Fruit fly (Drosophila melanogaster): ENCODE data around the gene CG15772.

Gene CG15772

dm6 chrX:5754837-5755828 is 3.1 kb downstream of the CG15772 start, which contains the start of the genes lin-52 and CG15771:
Gene lin-52 (minus strand): TSS chrX:5754958.
Gene CG15771 (plus strand): TSS chrX:5755574.
- TF ChIP-seq Myc (optimal IDR thresholded peaks at IDR 0.05), result no peak
- TF ChIP-seq h (optimal IDR thresholded peaks at IDR 0.05), result no peak

- no peak for TF ChIP-seq ttk (optimal IDR thresholded peaks at IDR 0.05)
- no peak for TF ChIP-seq h (optimal IDR thresholded peaks at IDR 0.05)
- TF ChIP-seq insv (optimal IDR thresholded peaks at IDR 0.05), result no peak
- TF ChIP-seq Myc (optimal IDR thresholded peaks at IDR 0.05), result no peak
Measured at dm6 chrX:5756146-5756545, 4.1 kb downstream of the CG15772 start.

- TF ChIP-seq Sin3A (optimal IDR thresholded peaks at IDR 0.05), result no peak
- no peak for TF ChIP-seq ttk (optimal IDR thresholded peaks at IDR 0.05)
- no peak for TF ChIP-seq h (optimal IDR thresholded peaks at IDR 0.05)
- no peak for TF ChIP-seq insv (optimal IDR thresholded peaks at IDR 0.05)
- no peak for TF ChIP-seq Myc (optimal IDR thresholded peaks at IDR 0.05)
- TF ChIP-seq psq (optimal IDR thresholded peaks at IDR 0.05), result no peak
Measured at dm6 chrX:5763443-5764000, 11.5 kb downstream of the CG15772 start.

- TF ChIP-seq psq (optimal IDR thresholded peaks at IDR 0.05) (no peak), ttk (optimal IDR thresholded peaks at IDR 0.05) (no peak), Sin3A (optimal IDR thresholded peaks at IDR 0.05) (no peak), Myc (optimal IDR thresholded peaks at IDR 0.05) (no peak), h (optimal IDR thresholded peaks at IDR 0.05) (no peak), insv (optimal IDR thresholded peaks at IDR 0.05) (no peak)
Measured at dm6 chrX:5764001-5764892, 12.2 kb downstream of the CG15772 start, which contains the start of the genes MAPk-Ak2 and CG42699. Gene MAPk-Ak2 (minus strand): TSS chrX:5764203. Gene CG42699 (plus strand): TSS chrX:5764553.

dm6 chrX:5766732-5767131 is 14.7 kb downstream of the CG15772 start:
- TF ChIP-seq Myc (optimal IDR thresholded peaks at IDR 0.05) (no peak), psq (optimal IDR thresholded peaks at IDR 0.05) (no peak), h (optimal IDR thresholded peaks at IDR 0.05) (no peak), Sin3A (optimal IDR thresholded peaks at IDR 0.05) (no peak), insv (optimal IDR thresholded peaks at IDR 0.05) (no peak)

- TF ChIP-seq ttk (optimal IDR thresholded peaks at IDR 0.05) (no peak), Sin3A (optimal IDR thresholded peaks at IDR 0.05) (no peak), psq (optimal IDR thresholded peaks at IDR 0.05) (no peak)
Measured at dm6 chrX:5768602-5769251, 16.7 kb downstream of the CG15772 start.

- TF ChIP-seq psq (optimal IDR thresholded peaks at IDR 0.05), result no peak
- TF ChIP-seq ttk (optimal IDR thresholded peaks at IDR 0.05), result no peak
- no peak for TF ChIP-seq insv (optimal IDR thresholded peaks at IDR 0.05)
- no peak for TF ChIP-seq h (optimal IDR thresholded peaks at IDR 0.05)
- TF ChIP-seq Myc (optimal IDR thresholded peaks at IDR 0.05), result no peak
- no peak for TF ChIP-seq Sin3A (optimal IDR thresholded peaks at IDR 0.05)
Measured at dm6 chrX:5770730-5771181, 18.7 kb downstream of the CG15772 start, which contains the start of gene CG3097. Gene CG3097 (minus strand): TSS chrX:5770780.

- TF ChIP-seq h (optimal IDR thresholded peaks at IDR 0.05) (no peak), psq (optimal IDR thresholded peaks at IDR 0.05) (no peak), ttk (optimal IDR thresholded peaks at IDR 0.05) (no peak), Myc (optimal IDR thresholded peaks at IDR 0.05) (no peak), Sin3A (optimal IDR thresholded peaks at IDR 0.05) (no peak), insv (optimal IDR thresholded peaks at IDR 0.05) (no peak)
Measured at dm6 chrX:5772409-5772808, 20.4 kb downstream of the CG15772 start.

dm6 chrX:5776547-5776946 is 24.5 kb downstream of the CG15772 start, which contains the start of gene CG42264:
Gene CG42264 (minus strand): TSS chrX:5776647.
- no peak for TF ChIP-seq h (optimal IDR thresholded peaks at IDR 0.05)
- TF ChIP-seq ttk (optimal IDR thresholded peaks at IDR 0.05), result no peak
- TF ChIP-seq Myc (optimal IDR thresholded peaks at IDR 0.05), result no peak
- TF ChIP-seq insv (optimal IDR thresholded peaks at IDR 0.05), result no peak
- TF ChIP-seq psq (optimal IDR thresholded peaks at IDR 0.05), result no peak
- TF ChIP-seq Sin3A (optimal IDR thresholded peaks at IDR 0.05), result no peak

- TF ChIP-seq h (optimal IDR thresholded peaks at IDR 0.05), result no peak
- TF ChIP-seq psq (optimal IDR thresholded peaks at IDR 0.05), result no peak
- TF ChIP-seq ttk (optimal IDR thresholded peaks at IDR 0.05), result no peak
- no peak for TF ChIP-seq Sin3A (optimal IDR thresholded peaks at IDR 0.05)
Measured at dm6 chrX:5781520-5781919, 29.5 kb downstream of the CG15772 start, which contains the start of gene CG3108. Gene CG3108 (minus strand): TSS chrX:5781620.
